Fruit fly (Drosophila melanogaster): Measurements from ENCODE around the gene CG6638.
A peak's percentile ranks its signal among the peaks of the same experiment; 100 is the strongest.

The CG6638 gene

dm6 chr3L:8546355-8546771, 29.5 kb downstream of the CG6638 start (continued):
- peak; percentile 20 for TF ChIP-seq CG18599 (GFP tag; optimal IDR thresholded peaks at IDR 0.05)
- TF ChIP-seq NK7.1 (GFP tag; optimal IDR thresholded peaks at IDR 0.05) = no peak
- no peak for TF ChIP-seq CG16815 (GFP tag; optimal IDR thresholded peaks at IDR 0.05)
- no peak for TF ChIP-seq hkb (optimal IDR thresholded peaks at IDR 0.05)
- TF ChIP-seq hkb (GFP tag; IDR thresholded peaks at IDR 0.05) = 0 out of 2 replicates have a peak, but pooled peaks have one; percentile 26
- peak; percentile 52 for TF ChIP-seq CG17385 (GFP tag; optimal IDR thresholded peaks at IDR 0.05)
- TF ChIP-seq CG14441 (GFP tag; IDR thresholded peaks at IDR 0.05) = no peak
- TF ChIP-seq tio (GFP tag; optimal IDR thresholded peaks at IDR 0.05) = no peak
- TF ChIP-seq CG43689 (GFP tag; IDR thresholded peaks at IDR 0.05) = no peak
- no peak for TF ChIP-seq Dek (tag; optimal IDR thresholded peaks at IDR 0.05)
- 0 out of 2 replicates have a peak, but pooled peaks have one; percentile 34 for TF ChIP-seq CG9932 (GFP tag; IDR thresholded peaks at IDR 0.05)
- no peak for TF ChIP-seq fd3F (GFP tag; optimal IDR thresholded peaks at IDR 0.05)
- peak; percentile 47 for TF ChIP-seq CG13894 (tag; optimal IDR thresholded peaks at IDR 0.05)
- no peak for TF ChIP-seq aop (GFP tag; IDR thresholded peaks at IDR 0.05)
- no peak for TF ChIP-seq CG13624 (GFP tag; optimal IDR thresholded peaks at IDR 0.05)
- TF ChIP-seq phol (tag; optimal IDR thresholded peaks at IDR 0.05) = no peak
- no peak for TF ChIP-seq emc (GFP tag; optimal IDR thresholded peaks at IDR 0.05)
- no peak for TF ChIP-seq Vsx1 (GFP tag; optimal IDR thresholded peaks at IDR 0.05)
- no peak for TF ChIP-seq cg (GFP tag; optimal IDR thresholded peaks at IDR 0.05)
- TF ChIP-seq ap (GFP tag; IDR thresholded peaks at IDR 0.05) = no peak
- TF ChIP-seq sqz (GFP tag; optimal IDR thresholded peaks at IDR 0.05) = no peak
- TF ChIP-seq MESR4 (GFP tag; optimal IDR thresholded peaks at IDR 0.05) = no peak
- no peak for TF ChIP-seq CG31388 (GFP tag; optimal IDR thresholded peaks at IDR 0.05)
- no peak for TF ChIP-seq CG11247 (GFP tag; IDR thresholded peaks at IDR 0.05)
- TF ChIP-seq NC2α (GFP tag; optimal IDR thresholded peaks at IDR 0.05) = no peak
- TF ChIP-seq tin (GFP tag; optimal IDR thresholded peaks at IDR 0.05) = no peak
- no peak for TF ChIP-seq Six4 (GFP tag; optimal IDR thresholded peaks at IDR 0.05)
- TF ChIP-seq sens (GFP tag) = peak; percentile 51
- no peak for TF ChIP-seq CG1603 (tag; optimal IDR thresholded peaks at IDR 0.05)
- no peak for TF ChIP-seq CG31224 (GFP tag; IDR thresholded peaks at IDR 0.05)
- TF ChIP-seq peb (GFP tag; IDR thresholded peaks at IDR 0.05) = no peak
- no peak for TF ChIP-seq CG12744 (GFP tag; optimal IDR thresholded peaks at IDR 0.05)
- no peak for TF ChIP-seq da (GFP tag; optimal IDR thresholded peaks at IDR 0.05)
- no peak for TF ChIP-seq pb (GFP tag; optimal IDR thresholded peaks at IDR 0.05)
- TF ChIP-seq schlank (tag; optimal IDR thresholded peaks at IDR 0.05) = no peak
- no peak for TF ChIP-seq CG17328 (GFP tag; IDR thresholded peaks at IDR 0.05)
- peak; percentile 67 for TF ChIP-seq CG34224 (GFP tag; IDR thresholded peaks at IDR 0.05; ENCODE audit: partially characterized antibody)
- TF ChIP-seq CG31441 (GFP tag; IDR thresholded peaks at IDR 0.05) = no peak
- peak; percentile 36 for TF ChIP-seq Fer1 (GFP tag; optimal IDR thresholded peaks at IDR 0.05)
- no peak for TF ChIP-seq pros (GFP tag; optimal IDR thresholded peaks at IDR 0.05)
- TF ChIP-seq CG11085 (GFP tag; IDR thresholded peaks at IDR 0.05) = no peak
- no peak for TF ChIP-seq CG18262 (tag; optimal IDR thresholded peaks at IDR 0.05)
- no peak for TF ChIP-seq Elba2 (GFP tag; optimal IDR thresholded peaks at IDR 0.05)
- TF ChIP-seq CG42726 (GFP tag; IDR thresholded peaks at IDR 0.05; ENCODE audit: partially characterized antibody) = no peak
- TF ChIP-seq CG14014 (GFP tag; IDR thresholded peaks at IDR 0.05) = peak; percentile 14; the same call in 1 of the 2 replicates
- TF ChIP-seq sisA (GFP tag; IDR thresholded peaks at IDR 0.05) = no peak
- no peak for TF ChIP-seq CG9609 (GFP tag; optimal IDR thresholded peaks at IDR 0.05)
- TF ChIP-seq lbe (GFP tag; optimal IDR thresholded peaks at IDR 0.05) = peak; percentile 55
- no peak for TF ChIP-seq CG10147 (GFP tag; optimal IDR thresholded peaks at IDR 0.05)
- TF ChIP-seq prd (optimal IDR thresholded peaks at IDR 0.05) = no peak
- TF ChIP-seq prd (GFP tag; IDR thresholded peaks at IDR 0.05) = no peak
- TF ChIP-seq eyg (GFP tag; optimal IDR thresholded peaks at IDR 0.05) = no peak
- TF ChIP-seq CG17361 (GFP tag; IDR thresholded peaks at IDR 0.05) = no peak
